Fruit fly (Drosophila melanogaster) whole organism, larva: ENCODE data around the gene Sf3b5.

Experiments
- noc ChIP-seq: fragments of 200-800 bp; sonication (Bioruptor generic); optimal IDR thresholded peaks from 3 replicates; lab custom pipeline; 2019; ENCODE audit warnings: missing biosample characterization, mild to moderate bottlenecking, missing genetic modification characterization, moderate library complexity

Sf3b5 gene

DNA sequence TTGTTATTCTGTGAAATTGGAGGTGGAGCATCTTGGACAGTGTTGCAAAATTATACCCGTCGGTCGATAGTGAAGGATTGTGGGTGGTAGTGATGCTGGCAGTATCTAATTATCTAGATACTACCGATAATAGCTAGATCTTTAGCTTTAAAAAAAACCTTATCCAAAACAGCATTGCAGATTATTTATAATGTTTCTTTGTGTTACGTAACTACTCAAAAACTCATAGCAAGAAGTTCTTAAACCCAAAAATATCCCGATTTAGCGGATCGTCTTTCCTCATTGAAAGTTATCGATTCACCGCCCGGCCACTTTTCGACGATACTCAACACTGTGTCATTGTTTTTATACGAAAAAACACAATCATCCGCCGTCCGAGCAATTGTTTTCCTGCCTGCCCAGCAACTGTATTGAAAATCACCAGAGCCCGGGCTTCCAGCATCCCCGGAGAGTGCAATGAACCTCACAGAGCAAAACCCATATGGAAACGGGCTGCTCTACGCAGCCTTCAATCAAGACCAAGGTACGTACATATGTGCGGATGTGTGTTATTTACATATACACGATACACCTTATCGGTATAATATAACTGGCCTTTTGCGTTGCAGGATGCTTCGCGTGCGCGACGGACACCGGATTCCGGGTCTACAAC is 22.1 kb downstream of the Sf3b5 start, which contains the start of gene CG11975:
CG11975 (plus strand) TSS at position 326 of the 652 bp plus-strand sequence.
- TF ChIP-seq noc (tag; lab: Kevin White, UChicago): peak; percentile 73

DNA sequence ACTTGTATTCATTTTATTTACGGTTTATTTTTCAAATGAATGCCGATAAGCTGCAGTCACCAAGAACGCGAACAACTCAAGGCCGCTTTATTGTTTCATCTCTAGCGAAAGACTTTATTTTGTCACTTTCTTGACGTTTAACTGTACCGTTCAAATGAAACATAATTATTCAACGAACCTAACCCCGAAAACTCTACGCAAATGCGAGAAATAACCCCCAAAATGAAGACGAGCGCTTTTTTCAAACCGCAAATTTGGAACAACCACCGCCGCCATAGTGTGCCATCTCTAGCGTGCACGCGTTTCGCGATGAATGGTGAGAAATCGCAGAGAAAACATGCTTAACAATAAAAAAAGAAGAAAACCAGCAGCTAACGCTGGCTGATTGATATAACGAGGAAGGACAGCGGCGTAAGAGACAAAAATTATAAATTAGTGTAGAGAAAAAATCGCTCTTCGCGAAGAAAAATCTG is 30.5 kb downstream of the Sf3b5 start, which contains the start of gene CG11970:
CG11970 (plus strand) TSS at position 117 of the 473 bp plus-strand sequence.
- no peak for TF ChIP-seq noc (tag; lab: Kevin White, UChicago)

- TF ChIP-seq noc (tag; lab: Kevin White, UChicago): no peak
Observed at dm6 chr3R:8984141-8984540, 31.0 kb downstream of the Sf3b5 start, which contains the start of gene RagA-B. RagA-B (minus strand) TSS chr3R:8984315.

DNA sequence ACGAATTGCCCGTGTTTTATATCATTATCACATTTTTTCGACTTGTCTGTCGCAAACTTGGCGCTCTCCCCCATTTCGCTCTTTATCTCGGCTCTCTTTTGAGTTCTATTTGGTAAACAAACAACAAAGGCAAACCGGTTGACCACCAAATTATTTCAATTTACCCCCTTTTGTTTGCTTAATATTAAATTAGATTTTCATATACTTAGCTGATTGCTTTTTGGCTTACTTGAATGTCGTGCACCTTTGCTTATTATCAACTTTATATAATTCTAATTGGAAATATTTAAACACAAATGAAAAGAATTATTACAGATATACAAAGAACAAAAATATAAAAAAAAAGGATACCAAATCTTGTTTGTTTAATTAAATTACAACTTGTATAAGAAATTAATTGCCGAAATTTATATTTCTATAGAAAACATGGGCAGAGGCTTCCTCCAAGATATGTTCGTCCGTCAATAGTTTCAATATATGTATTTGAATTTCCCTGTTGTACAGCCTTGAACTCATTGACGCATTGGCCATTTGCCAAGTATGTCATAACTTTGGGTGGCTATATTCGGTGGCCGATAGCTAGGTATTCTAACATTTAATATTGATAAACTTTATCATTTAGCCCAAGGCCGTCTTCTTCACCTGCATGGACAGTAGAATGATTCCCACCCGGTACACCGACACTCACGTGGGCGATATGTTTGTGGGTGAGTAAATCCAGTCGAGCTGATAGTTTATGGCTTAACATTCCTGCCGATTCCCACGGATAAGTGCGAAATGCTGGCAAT is 33.7 kb downstream of the Sf3b5 start:
- no peak for TF ChIP-seq noc (tag; lab: Kevin White, UChicago)

DNA sequence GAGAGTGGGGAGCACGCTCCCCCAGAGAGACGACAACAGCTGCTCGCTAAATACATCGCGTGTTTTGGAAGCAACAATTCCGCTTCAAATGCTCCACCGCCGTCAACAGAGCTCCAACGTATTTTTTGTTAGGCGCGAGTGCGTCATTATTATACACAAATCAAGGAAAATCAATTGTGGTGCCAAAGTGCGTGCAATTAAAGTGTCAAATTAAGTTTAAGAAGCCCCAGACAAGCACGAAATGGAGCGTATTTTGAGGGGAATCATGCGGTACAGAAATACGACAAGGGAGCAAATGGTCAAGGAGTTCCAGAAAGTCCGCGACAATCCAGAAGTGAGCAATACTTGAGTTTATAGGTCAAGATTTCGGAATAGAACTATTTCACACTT is 34.4 kb downstream of the Sf3b5 start, which contains the start of gene CAHbeta:
CAHbeta (plus strand) TSS at position 85 of the 390 bp plus-strand sequence.
- TF ChIP-seq noc (tag; lab: Kevin White, UChicago): peak; percentile 40

DNA sequence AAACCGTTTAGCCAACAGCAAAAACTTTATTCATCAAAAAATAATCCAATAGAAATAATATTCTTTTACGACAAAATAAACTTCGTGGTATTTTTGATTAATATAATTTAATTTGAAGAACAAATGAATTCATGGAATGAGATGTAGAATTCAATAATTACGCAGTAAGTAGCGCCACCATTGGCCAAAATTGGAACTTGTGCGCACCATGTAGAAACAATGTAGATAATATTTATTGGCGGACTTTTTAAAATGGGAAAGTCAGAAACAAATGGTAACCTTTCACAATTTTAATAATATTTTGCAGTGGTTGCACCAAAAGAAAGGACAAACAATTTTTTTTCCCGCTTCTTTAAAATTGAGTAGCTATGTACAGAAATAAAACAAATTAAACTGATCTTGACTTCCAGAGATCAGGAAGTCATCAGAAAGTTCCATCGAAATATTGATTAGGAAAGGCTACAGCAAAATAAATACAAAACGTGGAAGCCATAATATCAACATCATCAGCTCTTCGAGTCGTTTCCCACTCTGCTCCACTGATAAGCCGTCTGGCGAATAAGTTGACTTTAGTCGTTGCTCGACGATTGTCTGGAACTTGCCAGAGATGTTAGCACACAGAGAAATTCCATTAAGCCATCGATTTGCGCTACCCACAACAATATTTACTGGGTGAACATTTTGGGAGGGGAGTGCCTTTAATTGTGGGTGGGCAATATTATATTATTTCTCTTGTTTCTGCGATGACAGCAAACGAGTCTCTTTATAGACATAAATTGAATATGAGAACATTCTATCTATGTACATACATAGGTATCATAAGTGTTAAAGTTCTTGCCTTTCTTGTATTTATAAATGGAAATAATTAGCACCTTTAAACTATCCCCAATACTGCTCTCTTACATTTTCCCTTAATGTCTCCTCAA is 35.0 kb downstream of the Sf3b5 start:
- TF ChIP-seq noc (tag; lab: Kevin White, UChicago): peak; percentile 40

dm6 chr3R:8978768-8979167 is 36.4 kb downstream of the Sf3b5 start:
- TF ChIP-seq noc (tag; lab: Kevin White, UChicago): no peak

dm6 chr3R:8976073-8976593 is 39.0 kb downstream of the Sf3b5 start:
- TF ChIP-seq noc (tag; lab: Kevin White, UChicago): no peak

DNA sequence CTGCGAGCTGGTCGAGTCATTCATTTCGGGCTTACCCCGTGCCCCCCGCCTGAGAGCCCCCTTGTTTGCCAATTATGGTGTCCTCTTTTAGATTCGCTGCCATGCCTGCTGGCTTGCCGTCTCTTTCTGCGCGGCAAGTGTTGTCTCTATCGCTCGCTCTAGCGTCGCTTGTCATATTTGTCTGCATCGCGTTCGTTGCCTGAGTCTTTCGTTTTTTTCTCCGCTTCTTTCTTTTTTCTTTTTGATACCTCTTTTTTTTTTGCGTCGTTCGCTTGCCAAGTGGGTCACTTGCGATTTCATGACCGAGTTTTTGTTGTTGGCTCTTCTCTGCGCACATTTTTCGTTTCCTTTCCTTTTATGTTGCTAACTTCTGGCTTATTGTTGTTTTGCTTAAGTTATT is 43.3 kb downstream of the Sf3b5 start:
- no peak for TF ChIP-seq noc (tag; lab: Kevin White, UChicago)

DNA sequence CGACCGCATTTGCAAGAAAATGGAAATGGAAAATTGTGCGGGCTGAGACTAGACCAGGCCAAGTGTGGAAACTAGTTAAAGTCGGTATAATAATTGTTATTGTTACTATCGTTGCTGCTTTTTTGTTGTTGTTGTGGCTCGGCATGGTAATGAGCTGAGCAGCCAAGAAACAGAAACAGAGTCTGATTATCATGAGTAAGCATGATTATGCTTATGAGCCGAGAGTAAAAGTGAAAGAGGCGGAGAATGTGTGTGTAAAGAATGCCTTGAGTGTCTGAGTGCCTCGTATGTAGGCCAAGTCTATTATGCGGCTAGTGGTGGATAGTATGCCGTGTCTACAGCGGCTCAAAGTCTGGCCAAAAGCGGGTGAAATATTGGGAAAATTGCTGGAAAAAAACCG is 44.4 kb downstream of the Sf3b5 start:
- no peak for TF ChIP-seq noc (tag; lab: Kevin White, UChicago)

DNA sequence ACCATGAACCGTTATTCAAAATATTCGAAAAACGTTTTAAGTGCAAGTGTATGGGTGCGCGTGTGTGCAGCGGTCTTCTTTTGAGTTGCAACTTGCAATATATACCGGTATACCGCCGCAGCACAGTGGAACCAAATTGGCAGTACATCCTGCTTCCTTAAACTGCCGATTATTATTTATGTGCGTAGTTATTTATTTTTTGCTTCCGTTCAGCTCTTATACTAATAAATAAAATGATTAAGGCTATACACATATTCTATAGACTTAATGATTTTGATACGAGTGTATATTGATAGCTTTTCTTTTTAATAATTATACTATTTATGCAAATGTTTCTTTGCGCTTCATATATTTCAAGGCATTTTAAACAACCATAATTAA is 45.2 kb downstream of the Sf3b5 start:
- no peak for TF ChIP-seq noc (tag; lab: Kevin White, UChicago)

dm6 chr3R:8969301-8969925 is 45.7 kb downstream of the Sf3b5 start:
- no peak for TF ChIP-seq noc (tag; lab: Kevin White, UChicago)

dm6 chr3R:8968837-8969236 is 46.3 kb downstream of the Sf3b5 start:
- no peak for TF ChIP-seq noc (tag; lab: Kevin White, UChicago)

DNA sequence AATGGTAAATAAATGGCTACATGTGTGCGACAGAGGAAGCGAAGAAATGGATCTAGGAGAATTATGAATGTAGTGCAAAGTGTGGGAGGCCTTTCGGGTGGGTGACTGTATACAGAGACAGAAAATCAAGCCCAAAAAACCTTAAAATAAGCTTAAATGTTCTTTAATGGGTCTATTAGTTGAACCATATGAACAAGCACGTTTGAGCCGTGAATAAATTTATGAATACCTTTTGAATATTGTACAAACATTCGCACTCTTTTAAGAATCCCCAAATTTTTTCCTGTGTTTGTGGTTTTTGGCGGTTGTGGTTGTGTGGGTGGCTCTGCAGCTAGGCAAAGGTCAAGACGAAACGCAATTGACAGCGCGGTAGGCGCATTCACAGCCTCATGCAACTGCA is 48.5 kb downstream of the Sf3b5 start:
- TF ChIP-seq noc (tag; lab: Kevin White, UChicago): no peak

dm6 chr3R:8965546-8965945 is 49.6 kb downstream of the Sf3b5 start:
- no peak for TF ChIP-seq noc (tag; lab: Kevin White, UChicago)
